Fruit fly (Drosophila melanogaster) whole organism, adult: ENCODE results near the gene MP1.

ENCODE experiments used
- CG14711 ChIP-seq: fragments of 200-800 bp; sonication (Bioruptor generic); optimal IDR thresholded peaks from 2 replicates; lab custom pipeline; 2018; ENCODE audit warnings: missing biosample characterization, mild to moderate bottlenecking, missing genetic modification characterization, moderate library complexity
- CG33017 ChIP-seq: fragments of 200-800 bp; sonication (Bioruptor generic); optimal IDR thresholded peaks from 2 replicates; lab custom pipeline; 2018; ENCODE audit warnings: missing biosample characterization, mild to moderate bottlenecking, missing genetic modification characterization, moderate library complexity
- CG5204 ChIP-seq: fragments of 200-800 bp; sonication (Bioruptor generic); optimal IDR thresholded peaks from 2 replicates; lab custom pipeline; 2016; ENCODE audit warnings: missing biosample characterization, missing genetic modification characterization
- Clk ChIP-seq: fragments of 200-800 bp; sonication (Bioruptor generic); optimal IDR thresholded peaks from 2 replicates; lab custom pipeline; 2017; ENCODE audit warnings: missing biosample characterization, missing genetic modification characterization
- Hr96 ChIP-seq: fragments of 200-800 bp; sonication (Bioruptor generic); optimal IDR thresholded peaks from 2 replicates; lab custom pipeline; 2016; ENCODE audit warnings: missing biosample characterization, missing genetic modification characterization
- cic ChIP-seq: fragments of 200-800 bp; sonication (Bioruptor generic); optimal IDR thresholded peaks from 2 replicates; lab custom pipeline; 2017; ENCODE audit warnings: missing biosample characterization, mild to moderate bottlenecking, missing genetic modification characterization, moderate library complexity
- tj ChIP-seq: fragments of 200-800 bp; sonication (Bioruptor generic); optimal IDR thresholded peaks from 3 replicates; lab custom pipeline; 2017; ENCODE audit warnings: missing biosample characterization, mild to moderate bottlenecking, missing genetic modification characterization, moderate library complexity

MP1 gene

DNA sequence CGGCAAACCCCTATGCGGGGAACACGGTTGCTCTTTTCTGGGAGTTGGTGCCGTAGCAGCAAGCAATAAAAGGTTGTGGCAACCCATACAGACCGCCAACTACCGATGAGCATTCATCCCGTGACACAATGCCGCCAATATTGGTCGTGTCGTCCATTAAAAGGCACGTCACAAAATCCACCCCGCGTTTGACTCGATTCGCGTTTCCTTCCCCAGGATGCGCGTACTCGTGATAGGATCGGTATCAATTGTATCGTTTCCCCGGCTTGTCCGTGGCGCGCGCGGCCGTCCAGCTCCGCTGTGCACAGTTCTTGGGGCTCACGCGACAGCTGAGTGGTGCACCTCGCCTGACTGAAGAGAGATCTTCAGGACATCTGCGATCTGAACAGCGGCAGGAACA, 42.5 kb downstream of the MP1 start:
- TF ChIP-seq cic (GFP tag; lab: Kevin White, UChicago) = no peak
- no peak for TF ChIP-seq tj (GFP tag; lab: Kevin White, UChicago)
- TF ChIP-seq Hr96 (GFP tag; lab: Kevin White, UChicago) = no peak
- TF ChIP-seq CG14711 (tag; lab: Kevin White, UChicago) = no peak
- TF ChIP-seq Clk (GFP tag; lab: Kevin White, UChicago) = no peak
- no peak for TF ChIP-seq CG5204

DNA sequence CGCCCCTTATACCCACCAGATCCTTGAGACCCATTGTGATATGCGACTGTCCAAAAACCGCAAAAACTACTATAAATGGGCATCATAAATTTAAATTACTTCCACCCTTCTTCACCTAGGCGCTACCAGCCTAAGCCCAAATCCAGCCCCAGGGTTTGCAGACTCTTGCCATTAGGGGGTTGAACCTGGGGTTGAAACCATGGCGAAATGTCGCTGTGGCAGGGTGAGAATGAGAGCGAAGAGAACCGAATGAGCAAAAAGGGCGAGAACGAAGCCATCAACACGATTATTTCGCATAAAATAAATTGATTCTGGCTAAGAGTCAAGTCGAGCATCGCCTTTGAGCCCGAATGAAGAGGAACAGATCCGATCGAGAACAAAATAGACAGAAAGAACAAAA, 45.9 kb downstream of the MP1 start:
- TF ChIP-seq Hr96 (GFP tag; lab: Kevin White, UChicago) (no peak), tj (GFP tag; lab: Kevin White, UChicago) (no peak), CG33017 (tag; lab: Kevin White, UChicago) (no peak)
